Worm (Caenorhabditis elegans): ENCODE data around the gene Y32H12A.1.

Y32H12A.1 gene

DNA sequence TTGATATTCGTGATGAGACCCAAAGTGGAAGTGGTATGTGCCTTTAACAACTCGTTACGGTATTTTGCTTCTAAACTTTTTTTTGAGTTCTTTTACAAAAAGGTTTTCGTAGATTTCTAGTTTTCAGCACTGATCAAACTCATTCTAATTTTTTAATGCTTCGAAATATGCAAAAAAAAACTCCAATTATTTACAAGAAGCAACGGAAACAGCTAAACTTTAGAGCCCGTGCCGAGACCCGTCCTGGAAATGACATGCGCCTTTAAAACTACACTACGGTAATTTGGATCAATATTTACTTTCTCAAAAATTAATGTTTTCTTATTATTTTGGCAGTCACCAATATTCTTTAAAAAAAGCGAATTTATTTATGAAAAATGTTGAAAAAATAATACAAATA is 18.5 kb downstream of the Y32H12A.1 start:
- TF ChIP-seq ztf-4 (tag; optimal IDR thresholded peaks at IDR 0.05) (no peak), dmd-4 (tag; optimal IDR thresholded peaks at IDR 0.05) (no peak)

DNA sequence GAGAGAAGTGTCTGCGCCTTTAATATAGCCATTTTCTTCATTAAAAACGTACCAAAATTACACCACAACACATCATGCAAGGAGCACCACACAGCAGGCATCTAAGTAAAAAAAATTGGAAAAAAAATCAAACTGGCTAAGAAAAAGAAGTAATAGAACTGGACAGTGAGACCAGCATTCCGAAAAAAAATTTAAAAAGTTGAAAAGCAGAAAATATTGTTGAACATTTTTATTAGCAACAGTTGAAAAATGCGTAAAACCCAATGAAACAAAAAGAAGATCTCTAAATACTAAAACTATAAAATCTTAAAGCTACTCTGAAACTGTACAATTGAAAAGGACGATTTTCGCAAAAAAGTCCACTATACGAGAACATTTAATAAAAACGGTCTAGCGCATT is 20.1 kb downstream of the Y32H12A.1 start, which contains the start of gene Y32H12A.6:
Gene Y32H12A.6, minus strand, starts transcription at position 101 of the 400 bp plus-strand sequence.
- TF ChIP-seq gmeb-1 (tag; optimal IDR thresholded peaks at IDR 0.05) (no peak), sma-3 (GFP tag; optimal IDR thresholded peaks at IDR 0.05) (no peak), blmp-1 (tag; optimal IDR thresholded peaks at IDR 0.05; ENCODE audit: insufficient read depth) (no peak), dmd-4 (tag; optimal IDR thresholded peaks at IDR 0.05) (no peak), mab-5 (tag; optimal IDR thresholded peaks at IDR 0.05) (no peak), nhr-11 (tag; optimal IDR thresholded peaks at IDR 0.05) (no peak), lin-11 (tag; optimal IDR thresholded peaks at IDR 0.05) (no peak), nhr-129 (tag; optimal IDR thresholded peaks at IDR 0.05) (no peak), nhr-77 (tag; optimal IDR thresholded peaks at IDR 0.05) (no peak), sem-4 (tag; optimal IDR thresholded peaks at IDR 0.05) (no peak), ztf-4 (tag; optimal IDR thresholded peaks at IDR 0.05) (no peak), aly-2 (tag; optimal IDR thresholded peaks at IDR 0.05) (no peak), peb-1 (tag; optimal IDR thresholded peaks at IDR 0.05) (no peak), lin-13 (GFP tag; optimal IDR thresholded peaks at IDR 0.05) (no peak), mdl-1 (tag; optimal IDR thresholded peaks at IDR 0.05) (no peak), nhr-25 (tag; optimal IDR thresholded peaks at IDR 0.05) (no peak), sma-9 (GFP tag; optimal IDR thresholded peaks at IDR 0.05) (no peak), sma-9 (tag; optimal IDR thresholded peaks at IDR 0.05) (no peak), C34F6.9 (tag; optimal IDR thresholded peaks at IDR 0.05) (no peak)

DNA sequence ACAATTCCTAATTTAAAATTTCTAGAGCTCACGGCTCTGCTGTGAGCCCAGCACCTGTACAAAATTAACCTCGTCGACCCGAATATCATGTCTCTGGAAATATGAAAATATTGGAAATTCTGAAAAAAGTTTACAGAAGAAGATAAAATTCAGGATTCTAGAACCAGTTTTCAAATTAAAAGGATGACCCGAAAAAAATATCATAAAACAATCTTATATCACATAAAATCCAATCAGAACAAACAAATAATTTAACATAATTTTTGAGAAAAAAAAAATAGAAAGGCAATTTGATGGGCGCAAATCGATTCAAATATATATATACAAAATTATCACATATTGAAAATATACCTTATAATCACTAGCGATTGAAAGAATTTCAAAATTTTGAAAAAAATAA is 23.3 kb downstream of the Y32H12A.1 start, which contains the start of gene Y32H12A.7:
Gene Y32H12A.7, minus strand, starts transcription at position 101 of the 400 bp plus-strand sequence.
- TF ChIP-seq elt-3 (tag; optimal IDR thresholded peaks at IDR 0.05) (no peak), alr-1 (tag; optimal IDR thresholded peaks at IDR 0.05) (no peak), nhr-237 (tag; optimal IDR thresholded peaks at IDR 0.05) (no peak), nhr-77 (tag; optimal IDR thresholded peaks at IDR 0.05) (no peak), mbf-1 (tag; optimal IDR thresholded peaks at IDR 0.05) (no peak), ZK546.5 (tag; optimal IDR thresholded peaks at IDR 0.05) (no peak), nhr-21 (tag; optimal IDR thresholded peaks at IDR 0.05) (no peak), ama-1 (optimal IDR thresholded peaks at IDR 0.05) (no peak)

DNA sequence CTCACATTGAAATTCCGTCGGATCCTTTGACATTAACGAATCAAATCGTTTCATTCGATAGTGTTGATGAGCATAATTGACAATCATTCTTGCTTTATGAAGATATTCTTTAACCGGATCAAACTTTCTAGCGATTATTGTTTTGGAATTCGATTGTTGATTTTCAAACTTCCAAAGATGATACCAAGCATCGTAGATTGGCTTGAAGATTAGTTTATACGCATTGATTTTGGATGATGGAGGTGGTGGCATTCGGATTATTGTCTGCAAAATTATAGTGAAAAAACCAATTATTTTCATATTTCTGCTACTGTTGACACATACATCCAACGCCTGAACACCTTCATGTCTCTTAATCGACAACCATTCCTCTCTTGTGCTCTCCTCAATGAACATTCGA is 26.1 kb downstream of the Y32H12A.1 start:
- TF ChIP-seq ztf-11 (tag; optimal IDR thresholded peaks at IDR 0.05) = no peak
- no peak for TF ChIP-seq nhr-23 (tag; optimal IDR thresholded peaks at IDR 0.05)
- no peak for TF ChIP-seq unc-62 (GFP tag; optimal IDR thresholded peaks at IDR 0.05)
- no peak for TF ChIP-seq egl-27 (tag; optimal IDR thresholded peaks at IDR 0.05)
- no peak for TF ChIP-seq lin-11 (tag; optimal IDR thresholded peaks at IDR 0.05)
- TF ChIP-seq ceh-82 (tag; optimal IDR thresholded peaks at IDR 0.05) = no peak
- TF ChIP-seq nhr-21 (tag; optimal IDR thresholded peaks at IDR 0.05) = no peak
- TF ChIP-seq nhr-10 (tag; optimal IDR thresholded peaks at IDR 0.05) = no peak
- TF ChIP-seq snpc-4 (tag; optimal IDR thresholded peaks at IDR 0.05) = no peak
- no peak for TF ChIP-seq Y55F3AM.14 (GFP tag; optimal IDR thresholded peaks at IDR 0.05)
- TF ChIP-seq nhr-25 (tag; optimal IDR thresholded peaks at IDR 0.05) = no peak
- no peak for TF ChIP-seq ztf-1 (GFP tag; conservative IDR thresholded peaks at IDR 0.05)
- no peak for TF ChIP-seq crh-2 (tag; optimal IDR thresholded peaks at IDR 0.05)
- TF ChIP-seq mab-5 (tag; optimal IDR thresholded peaks at IDR 0.05) = no peak
- TF ChIP-seq mbf-1 (tag; optimal IDR thresholded peaks at IDR 0.05) = no peak
- TF ChIP-seq R02D3.7 (tag; optimal IDR thresholded peaks at IDR 0.05) = no peak
- no peak for TF ChIP-seq lin-39 (tag; optimal IDR thresholded peaks at IDR 0.05)

DNA sequence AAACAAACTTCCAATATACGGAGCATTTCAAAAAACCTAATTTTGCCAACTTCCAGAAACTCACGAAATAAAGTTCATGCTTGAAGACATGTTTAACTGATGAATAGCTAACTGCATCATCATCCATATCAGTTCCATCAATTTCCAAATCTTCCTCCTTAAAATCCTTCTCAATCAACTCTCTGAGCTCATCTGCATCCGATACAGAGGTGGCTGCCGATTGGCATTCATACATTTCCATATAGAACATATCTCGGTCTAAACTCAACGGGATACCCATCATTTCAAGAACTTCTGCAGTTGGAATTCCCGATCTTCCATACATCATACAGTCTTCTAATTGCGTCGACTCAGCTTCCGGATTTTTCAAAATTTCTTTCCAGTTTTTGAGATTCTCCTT is 27.4 kb downstream of the Y32H12A.1 start:
- TF ChIP-seq peb-1 (tag; optimal IDR thresholded peaks at IDR 0.05) (no peak), egl-27 (tag; optimal IDR thresholded peaks at IDR 0.05) (no peak), elt-3 (tag; optimal IDR thresholded peaks at IDR 0.05) (no peak), unc-39 (tag; optimal IDR thresholded peaks at IDR 0.05) (no peak), aly-2 (tag; optimal IDR thresholded peaks at IDR 0.05) (no peak), ceh-82 (tag; optimal IDR thresholded peaks at IDR 0.05) (no peak), fos-1 (tag; optimal IDR thresholded peaks at IDR 0.05) (no peak), ztf-4 (tag; optimal IDR thresholded peaks at IDR 0.05) (no peak), nhr-25 (tag; optimal IDR thresholded peaks at IDR 0.05) (no peak), gmeb-1 (tag; optimal IDR thresholded peaks at IDR 0.05) (no peak), F13H6.1 (tag; optimal IDR thresholded peaks at IDR 0.05) (no peak), ztf-11 (tag; optimal IDR thresholded peaks at IDR 0.05) (no peak), sem-4 (tag; optimal IDR thresholded peaks at IDR 0.05) (no peak), snpc-4 (tag; optimal IDR thresholded peaks at IDR 0.05) (no peak), nhr-129 (tag; optimal IDR thresholded peaks at IDR 0.05) (no peak), nhr-11 (tag; optimal IDR thresholded peaks at IDR 0.05) (no peak), nhr-12 (tag; optimal IDR thresholded peaks at IDR 0.05) (no peak)
